Worm (Caenorhabditis elegans) whole organism, young adult: Measurements from ENCODE around the gene F44E7.7.

ENCODE experiments used
- F22D6.2 ChIP-seq: sonication (generic microtip); optimal IDR thresholded peaks from 2 replicates; lab custom pipeline; 2016; ENCODE audit warnings: mild to moderate bottlenecking, missing genetic modification characterization, missing compliant biosample characterization
- F23B12.7 ChIP-seq: sonication (generic microtip); optimal IDR thresholded peaks from 2 replicates; lab custom pipeline; 2017; ENCODE audit warnings: missing genetic modification characterization, mild to moderate bottlenecking, missing compliant biosample characterization, antibody characterized with exemption, moderate library complexity; ENCODE audit not compliant: insufficient read depth
- F33H1.4 ChIP-seq: fragments of 200-800 bp; sonication (Bioruptor generic); IDR thresholded peaks from 2 replicates; pipeline ENCODE4 v1.3.6; 2022; ENCODE audit warnings: missing genetic modification reagents, missing genetic modification characterization, missing compliant biosample characterization
- F57A8.1 ChIP-seq: fragments of 200-800 bp; sonication (Bioruptor generic); optimal IDR thresholded peaks from 2 replicates; lab custom pipeline; 2018; ENCODE audit warnings: mild to moderate bottlenecking, missing genetic modification characterization, moderate library complexity, missing compliant biosample characterization
- K11D2.4 ChIP-seq: fragments of 200-800 bp; sonication (Bioruptor generic); IDR thresholded peaks from 2 replicates; pipeline ENCODE4 v1.3.6; 2022; ENCODE audit warnings: missing genetic modification reagents, missing genetic modification characterization, missing compliant biosample characterization
- K12H6.12 ChIP-seq: fragments of 200-800 bp; sonication (Bioruptor generic); optimal IDR thresholded peaks from 2 replicates; lab custom pipeline; 2018; ENCODE audit warnings: mild to moderate bottlenecking, missing genetic modification characterization, missing compliant biosample characterization
- Y53F4B.3 ChIP-seq: fragments of 200-800 bp; sonication (Bioruptor generic); IDR thresholded peaks from 2 replicates; pipeline ENCODE4 v1.3.6; 2022; ENCODE audit warnings: missing genetic modification reagents, missing genetic modification characterization, missing compliant biosample characterization
- Y53G8AR.9 ChIP-seq: fragments of 200-800 bp; sonication (Bioruptor generic); conservative IDR thresholded peaks from 2 replicates; pipeline ENCODE4 v1.3.6; 2022; ENCODE audit warnings: missing genetic modification reagents, missing genetic modification characterization, missing compliant biosample characterization
- Y95B8A.8 ChIP-seq: fragments of 200-800 bp; sonication (Bioruptor generic); IDR thresholded peaks from 2 replicates; pipeline ENCODE4 v1.3.6; 2022; ENCODE audit warnings: missing genetic modification reagents, missing genetic modification characterization, missing compliant biosample characterization
- akir-1 ChIP-seq: fragments of 200-800 bp; sonication (Bioruptor generic); optimal IDR thresholded peaks from 2 replicates; lab custom pipeline; 2018; ENCODE audit warnings: mild to moderate bottlenecking, missing genetic modification characterization, moderate library complexity, missing compliant biosample characterization
- aptf-3 ChIP-seq: fragments of 200-800 bp; sonication (Bioruptor generic); IDR thresholded peaks from 2 replicates; pipeline ENCODE4 v1.3.6; 2022; ENCODE audit warnings: missing genetic modification characterization, missing compliant biosample characterization
- athp-1 ChIP-seq: sonication (generic microtip); optimal IDR thresholded peaks from 2 replicates; lab custom pipeline; 2017; ENCODE audit warnings: mild to moderate bottlenecking, missing genetic modification characterization, missing compliant biosample characterization
- attf-6 ChIP-seq: fragments of 200-800 bp; sonication (Bioruptor generic); IDR thresholded peaks from 2 replicates; pipeline ENCODE4 v1.3.6; 2022; ENCODE audit warnings: missing genetic modification reagents, missing genetic modification characterization, missing compliant biosample characterization
- cebp-1 ChIP-seq, 2 experiments: fragments of 200-800 bp in 1 of 2; sonication (Bioruptor generic) in 1 of 2; sonication (generic microtip) in 1 of 2; IDR thresholded peaks in 1 of 2; optimal IDR thresholded peaks in 1 of 2; 2 replicates each; pipeline versions ENCODE4 v1.3.6 to Lab custom; 2017 to 2022; ENCODE audit warnings: missing compliant biosample characterization in 2 of 2, missing genetic modification characterization in 2 of 2, mild to moderate bottlenecking in 1 of 2, missing genetic modification reagents in 1 of 2, moderate library complexity in 1 of 2
- ceh-40 ChIP-seq: fragments of 200-800 bp; sonication (Bioruptor generic); IDR thresholded peaks from 2 replicates; pipeline ENCODE4 v1.3.6; 2022; ENCODE audit warnings: missing genetic modification characterization, missing compliant biosample characterization
- ceh-58 ChIP-seq: fragments of 200-800 bp; sonication (Bioruptor generic); IDR thresholded peaks from 2 replicates; pipeline ENCODE4 v1.3.6; 2022; ENCODE audit warnings: missing genetic modification characterization, missing compliant biosample characterization
- efl-1 ChIP-seq: fragments of 150-350 bp; optimal IDR thresholded peaks from 2 replicates; lab custom pipeline; 2014; ENCODE audit warnings: missing biosample characterization, missing genetic modification reagents, missing genetic modification characterization
- ekl-4 ChIP-seq: fragments of 200-800 bp; sonication (Bioruptor generic); IDR thresholded peaks from 2 replicates; pipeline ENCODE4 v1.3.6; 2022; ENCODE audit warnings: missing genetic modification reagents, missing genetic modification characterization, missing compliant biosample characterization
- fkh-3 ChIP-seq: sonication (generic microtip); optimal IDR thresholded peaks from 2 replicates; lab custom pipeline; 2016; ENCODE audit warnings: mild to moderate bottlenecking, missing genetic modification characterization, missing compliant biosample characterization
- hmg-1.2 ChIP-seq: fragments of 200-800 bp; sonication (Bioruptor generic); IDR thresholded peaks from 2 replicates; pipeline ENCODE4 v1.3.6; 2022; ENCODE audit warnings: missing genetic modification reagents, missing genetic modification characterization, missing compliant biosample characterization
- hsf-1 ChIP-seq: fragments of 200-800 bp; sonication (Bioruptor generic); IDR thresholded peaks from 2 replicates; pipeline ENCODE4 v1.3.6; 2022; ENCODE audit warnings: missing genetic modification reagents, missing genetic modification characterization, missing compliant biosample characterization
- lin-26 ChIP-seq: fragments of 200-800 bp; sonication (Bioruptor generic); IDR thresholded peaks from 2 replicates; pipeline ENCODE4 v1.3.6; 2022; ENCODE audit warnings: missing genetic modification reagents, missing genetic modification characterization, missing compliant biosample characterization
- lin-54 ChIP-seq: fragments of 200-800 bp; sonication (Bioruptor generic); optimal IDR thresholded peaks from 2 replicates; lab custom pipeline; 2018; ENCODE audit warnings: mild to moderate bottlenecking, missing genetic modification characterization, missing compliant biosample characterization
- madf-3 ChIP-seq: fragments of 200-800 bp; sonication (Bioruptor generic); IDR thresholded peaks from 2 replicates; pipeline ENCODE4 v1.3.6; 2022; ENCODE audit warnings: missing genetic modification reagents, missing genetic modification characterization, missing compliant biosample characterization
- mcd-1 ChIP-seq: fragments of 200-800 bp; sonication (Bioruptor generic); IDR thresholded peaks from 2 replicates; pipeline ENCODE4 v1.3.6; 2022; ENCODE audit warnings: missing genetic modification reagents, missing genetic modification characterization, missing compliant biosample characterization
- mxl-1 ChIP-seq: sonication (generic microtip); optimal IDR thresholded peaks from 2 replicates; lab custom pipeline; 2016; ENCODE audit warnings: missing genetic modification characterization, missing compliant biosample characterization
- nfya-1 ChIP-seq: sonication (generic microtip); optimal IDR thresholded peaks from 2 replicates; lab custom pipeline; 2017; ENCODE audit warnings: antibody characterized with exemption, missing compliant biosample characterization, missing genetic modification characterization, borderline replicate concordance; ENCODE audit not compliant: insufficient read depth
- nfyb-1 ChIP-seq: fragments of 200-800 bp; sonication (Bioruptor generic); IDR thresholded peaks from 2 replicates; pipeline ENCODE4 v1.3.6; 2022; ENCODE audit warnings: missing genetic modification reagents, missing genetic modification characterization, missing compliant biosample characterization
- pha-4 ChIP-seq: fragments of 150-350 bp; sonication (generic microtip); optimal IDR thresholded peaks from 2 replicates; lab custom pipeline; 2014; ENCODE audit warnings: missing biosample characterization, missing genetic modification reagents, missing genetic modification characterization
- rcor-1 ChIP-seq: fragments of 200-800 bp; sonication (Bioruptor generic); IDR thresholded peaks from 2 replicates; pipeline ENCODE4 v1.3.6; 2022; ENCODE audit warnings: missing genetic modification reagents, missing genetic modification characterization, missing compliant biosample characterization
- snpc-1.1 ChIP-seq: sonication (generic microtip); optimal IDR thresholded peaks from 2 replicates; lab custom pipeline; 2017; ENCODE audit warnings: missing genetic modification characterization, mild to moderate bottlenecking, missing compliant biosample characterization, antibody characterized with exemption, moderate library complexity, missing genotype, missing genetic modification reagents; ENCODE audit not compliant: insufficient read depth
- snpc-3.4 ChIP-seq: sonication (generic microtip); optimal IDR thresholded peaks from 2 replicates; lab custom pipeline; 2017; ENCODE audit warnings: missing genetic modification characterization, mild to moderate bottlenecking, missing compliant biosample characterization, antibody characterized with exemption, moderate library complexity, missing genotype, missing genetic modification reagents
- somi-1 ChIP-seq: fragments of 200-800 bp; sonication (Bioruptor generic); optimal IDR thresholded peaks from 2 replicates; lab custom pipeline; 2018; ENCODE audit warnings: mild to moderate bottlenecking, missing genetic modification characterization, missing compliant biosample characterization
- tbp1 ChIP-seq: fragments of 200-800 bp; sonication (Bioruptor generic); optimal IDR thresholded peaks from 2 replicates; lab custom pipeline; 2018; ENCODE audit warnings: mild to moderate bottlenecking, missing genetic modification characterization, missing compliant biosample characterization
- zfh-2 ChIP-seq: fragments of 200-800 bp; sonication (Bioruptor generic); conservative IDR thresholded peaks from 2 replicates; pipeline ENCODE4 v1.3.6; 2022; ENCODE audit warnings: missing genetic modification reagents, missing genetic modification characterization, missing compliant biosample characterization
- ztf-18 ChIP-seq: sonication (generic microtip); optimal IDR thresholded peaks from 2 replicates; lab custom pipeline; 2016; ENCODE audit warnings: missing genotype, mild to moderate bottlenecking, missing genetic modification characterization, missing compliant biosample characterization
- ztf-25 ChIP-seq: fragments of 200-800 bp; sonication (Bioruptor generic); IDR thresholded peaks from 2 replicates; pipeline ENCODE4 v1.3.6; 2022; ENCODE audit warnings: missing genetic modification reagents, missing genetic modification characterization, missing compliant biosample characterization
- ztf-26 ChIP-seq: sonication (generic microtip); optimal IDR thresholded peaks from 2 replicates; lab custom pipeline; 2017; ENCODE audit warnings: missing genetic modification characterization, missing compliant biosample characterization
- ztf-6 ChIP-seq: fragments of 200-800 bp; sonication (Bioruptor generic); IDR thresholded peaks from 2 replicates; pipeline ENCODE4 v1.3.6; 2022; ENCODE audit warnings: missing genetic modification reagents, missing genetic modification characterization, missing compliant biosample characterization

F44E7.7 gene

ce11 chrV:5832799-5833198 lies 47.5 kb upstream of the F44E7.7 start (continued):
- TF ChIP-seq ztf-25 (GFP tag; lab: Robert Waterston, UW) (no peak), akir-1 (GFP tag; lab: Kevin White, UChicago) (no peak), F33H1.4 (GFP tag; lab: Robert Waterston, UW) (peak; percentile 17; the same call in 1 of the 2 replicates), snpc-1.1 (tag; lab: Kevin White, UChicago) (no peak), madf-3 (GFP tag; lab: Robert Waterston, UW) (0 out of 2 replicates have a peak, but pooled peaks have one; percentile 38), mxl-1 (tag; lab: Kevin White, UChicago) (no peak), ztf-18 (tag; lab: Kevin White, UChicago) (no peak), K11D2.4 (GFP tag; lab: Robert Waterston, UW) (no peak), ekl-4 (GFP tag; lab: Robert Waterston, UW) (peak; percentile 62; the same call in 1 of the 2 replicates), ceh-58 (GFP tag; lab: Robert Waterston, UW) (0 out of 2 replicates have a peak, but pooled peaks have one; percentile 18), athp-1 (no peak), Y53F4B.3 (GFP tag; lab: Robert Waterston, UW) (no peak), F57A8.1 (GFP tag; lab: Kevin White, UChicago) (no peak), mcd-1 (GFP tag; lab: Robert Waterston, UW) (0 out of 2 replicates have a peak, but pooled peaks have one; percentile 13), snpc-3.4 (tag; lab: Kevin White, UChicago) (no peak), zfh-2 (no peak), lin-54 (GFP tag; lab: Kevin White, UChicago) (peak; percentile 15), F22D6.2 (tag; lab: Kevin White, UChicago) (peak; percentile 13), tbp1 (GFP tag; lab: Kevin White, UChicago) (peak; percentile 27), ztf-26 (tag; lab: Kevin White, UChicago) (peak; percentile 0), lin-26 (GFP tag; lab: Robert Waterston, UW) (peak; percentile 50; the same call in 1 of the 2 replicates), hmg-1.2 (GFP tag; lab: Robert Waterston, UW) (no peak), cebp-1 (GFP tag; IDR thresholded peaks at IDR 0.05; lab: Robert Waterston, UW) (no peak), cebp-1 (tag; optimal IDR thresholded peaks at IDR 0.05; lab: Kevin White, UChicago) (peak; percentile 29), F23B12.7 (tag; lab: Kevin White, UChicago) (no peak), nfya-1 (no peak), pha-4 (tag; lab: Kevin White, UChicago) (no peak), attf-6 (GFP tag; lab: Robert Waterston, UW) (no peak), hsf-1 (GFP tag; lab: Robert Waterston, UW) (0 out of 2 replicates have a peak, but pooled peaks have one; percentile 10)

- no peak for TF ChIP-seq ztf-6 (GFP tag; lab: Robert Waterston, UW)
- TF ChIP-seq hsf-1 (GFP tag; lab: Robert Waterston, UW) = no peak
- no peak for TF ChIP-seq ceh-40 (GFP tag; lab: Robert Waterston, UW)
- TF ChIP-seq nfya-1 = no peak
- no peak for TF ChIP-seq efl-1 (GFP tag; lab: Kevin White, UChicago)
- no peak for TF ChIP-seq Y95B8A.8
- TF ChIP-seq Y53G8AR.9 (GFP tag; lab: Robert Waterston, UW) = no peak
- TF ChIP-seq K12H6.12 = no peak
- TF ChIP-seq aptf-3 = no peak
Observed at ce11 chrV:5831253-5831652, 46.0 kb upstream of the F44E7.7 start.

- TF ChIP-seq nfyb-1 (GFP tag; lab: Robert Waterston, UW) (no peak), somi-1 (GFP tag; lab: Kevin White, UChicago) (no peak), rcor-1 (GFP tag; lab: Robert Waterston, UW) (no peak), ztf-25 (GFP tag; lab: Robert Waterston, UW) (no peak), fkh-3 (no peak), F57A8.1 (GFP tag; lab: Kevin White, UChicago) (no peak)
Observed at ce11 chrV:5826592-5826991, 41.3 kb upstream of the F44E7.7 start, which contains the start of gene let-418. Gene let-418, plus strand, starts transcription at chrV:5826833.
